Worm (Caenorhabditis elegans): ENCODE measurements around the gene Y69A2AL.2.

Gene Y69A2AL.2

DNA sequence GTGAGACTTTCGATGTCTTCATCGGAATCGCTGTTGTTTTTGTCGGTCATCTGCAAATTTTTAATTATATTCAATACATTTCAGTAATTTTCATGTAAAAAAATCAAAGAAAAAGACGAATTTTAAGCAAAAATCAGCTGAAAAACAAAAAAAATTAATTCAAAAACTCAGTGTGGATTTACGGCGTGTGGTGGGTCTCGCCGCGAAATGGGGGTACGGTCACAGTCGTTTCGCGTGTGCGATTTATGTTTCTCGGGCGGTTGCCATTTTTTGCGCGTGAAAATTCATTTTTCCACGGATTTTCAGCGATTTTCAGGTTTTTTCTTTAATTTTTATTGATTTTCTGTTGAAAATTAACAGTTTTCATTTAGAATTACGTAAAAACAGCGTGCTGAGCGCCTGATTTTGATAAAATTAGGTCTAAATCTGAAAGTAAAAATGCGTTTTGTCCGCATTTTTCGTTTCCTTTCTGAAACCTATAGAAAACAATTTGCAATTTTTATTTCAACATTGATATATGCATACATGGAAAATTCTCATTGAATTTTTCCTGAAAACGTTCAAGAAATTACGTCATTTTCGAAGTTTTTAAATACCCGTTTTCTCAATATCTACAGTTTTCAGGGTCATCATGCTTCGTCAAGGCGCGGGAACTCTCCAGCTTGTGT, 13.2 kb downstream of the Y69A2AL.2 start, which contains the start of the genes ccdc-12 and Y69A2AR.18:
ccdc-12 (minus strand) TSS at position 57 of the 668 bp plus-strand sequence.
Y69A2AR.18 (plus strand) TSS at position 618 of the 668 bp plus-strand sequence.
- no peak for TF ChIP-seq dao-5 (tag; optimal IDR thresholded peaks at IDR 0.05)
- TF ChIP-seq W03F9.2 (tag; optimal IDR thresholded peaks at IDR 0.05) = no peak
- no peak for TF ChIP-seq him-1 (tag; optimal IDR thresholded peaks at IDR 0.05)

DNA sequence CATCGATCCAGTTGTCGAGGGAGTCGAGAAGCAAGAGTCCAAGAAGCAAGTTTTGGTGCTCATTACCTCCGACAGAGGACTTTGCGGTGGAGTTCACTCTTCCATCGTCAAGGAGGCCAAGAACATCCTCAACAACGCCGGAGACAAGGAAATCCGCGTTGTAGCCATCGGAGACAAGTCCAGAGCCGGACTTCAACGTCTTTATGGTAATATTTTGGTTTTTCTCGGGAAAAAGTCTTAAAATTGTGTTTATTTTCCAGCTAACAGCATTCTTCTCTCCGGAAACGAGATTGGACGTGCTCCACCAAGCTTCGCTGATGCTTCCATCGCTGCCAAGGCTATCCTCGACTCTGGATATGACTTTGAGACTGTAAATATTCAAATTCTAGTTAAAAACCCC, 14.0 kb downstream of the Y69A2AL.2 start:
- TF ChIP-seq dao-5 (tag; optimal IDR thresholded peaks at IDR 0.05) (no peak), W03F9.2 (tag; optimal IDR thresholded peaks at IDR 0.05) (no peak), him-1 (tag; optimal IDR thresholded peaks at IDR 0.05) (no peak)

DNA sequence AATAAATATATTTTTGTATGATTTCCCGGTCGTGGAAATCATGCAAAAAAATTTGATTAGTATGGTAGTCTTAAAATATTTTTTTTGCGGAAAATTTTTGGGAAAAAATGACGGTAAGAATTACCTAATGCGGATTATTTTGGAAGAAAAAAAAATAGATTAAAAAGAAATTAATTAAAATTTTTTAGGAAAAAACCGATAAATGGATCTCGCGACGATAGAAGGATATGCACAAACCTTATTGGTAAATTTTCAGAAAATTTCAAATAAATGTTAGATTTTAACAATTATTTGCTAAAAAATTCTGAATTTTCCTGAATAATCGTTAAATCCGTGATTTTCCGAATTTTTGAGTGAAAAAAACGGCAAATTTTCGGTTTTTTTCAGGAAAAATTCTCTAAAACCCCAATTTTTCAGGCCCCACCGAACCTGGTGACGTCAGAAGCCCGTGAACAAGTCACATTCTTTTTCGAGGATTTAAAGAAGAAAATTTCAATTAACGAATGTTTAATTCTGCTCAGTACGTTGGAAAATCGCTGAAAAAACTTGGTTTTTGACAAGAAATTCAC, 15.6 kb downstream of the Y69A2AL.2 start, which contains the start of gene Y69A2AR.16:
Y69A2AR.16 (plus strand) TSS at position 189 of the 569 bp plus-strand sequence.
- TF ChIP-seq him-1 (tag; optimal IDR thresholded peaks at IDR 0.05) = no peak
- no peak for TF ChIP-seq dao-5 (tag; optimal IDR thresholded peaks at IDR 0.05)
- no peak for TF ChIP-seq W03F9.2 (tag; optimal IDR thresholded peaks at IDR 0.05)

DNA sequence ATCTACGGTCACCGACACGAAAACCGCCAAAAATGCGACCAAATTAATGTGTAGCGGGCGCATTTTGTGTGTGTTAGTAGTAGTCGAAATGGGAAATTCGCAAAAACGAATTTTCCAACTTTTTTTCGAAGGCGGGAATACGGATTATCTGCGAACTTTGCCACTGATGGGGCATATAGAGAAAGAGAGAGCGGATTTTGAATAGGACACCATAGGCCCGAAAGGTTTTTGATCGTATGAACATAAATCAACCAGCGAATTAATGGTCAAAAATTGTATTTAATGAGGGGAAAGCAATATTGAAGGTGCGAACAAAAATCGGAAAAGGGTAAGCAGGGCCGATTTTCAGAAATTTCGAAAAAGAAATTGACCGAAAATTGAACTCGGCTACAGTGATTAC, 25.8 kb downstream of the Y69A2AL.2 start, which contains the start of gene Y69A2AR.22:
Y69A2AR.22 (minus strand) TSS at position 101 of the 400 bp plus-strand sequence.
- TF ChIP-seq him-1 (tag; optimal IDR thresholded peaks at IDR 0.05) (no peak), W03F9.2 (tag; optimal IDR thresholded peaks at IDR 0.05) (no peak)

DNA sequence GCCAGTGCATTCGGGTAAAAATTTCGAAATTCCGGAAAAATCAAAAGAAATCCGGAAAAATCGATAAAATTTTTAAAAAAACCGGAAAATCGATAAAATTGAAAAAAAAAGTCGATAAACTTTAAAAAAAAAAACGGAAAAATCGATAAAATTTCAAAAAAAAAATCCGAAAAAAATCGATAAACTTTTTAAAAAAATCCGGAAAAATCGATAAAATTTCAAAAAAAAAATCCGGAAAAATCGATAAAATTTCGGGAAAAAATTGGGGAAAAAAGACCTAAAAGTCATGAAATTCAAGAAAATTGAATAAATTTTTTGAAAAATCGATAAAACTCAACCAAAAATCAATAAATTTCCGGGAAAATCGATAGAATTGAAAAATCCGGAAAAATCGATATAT, 44.8 kb downstream of the Y69A2AL.2 start:
- TF ChIP-seq him-1 (tag; optimal IDR thresholded peaks at IDR 0.05) (no peak), dao-5 (tag; optimal IDR thresholded peaks at IDR 0.05) (no peak), W03F9.2 (tag; optimal IDR thresholded peaks at IDR 0.05) (no peak)

DNA sequence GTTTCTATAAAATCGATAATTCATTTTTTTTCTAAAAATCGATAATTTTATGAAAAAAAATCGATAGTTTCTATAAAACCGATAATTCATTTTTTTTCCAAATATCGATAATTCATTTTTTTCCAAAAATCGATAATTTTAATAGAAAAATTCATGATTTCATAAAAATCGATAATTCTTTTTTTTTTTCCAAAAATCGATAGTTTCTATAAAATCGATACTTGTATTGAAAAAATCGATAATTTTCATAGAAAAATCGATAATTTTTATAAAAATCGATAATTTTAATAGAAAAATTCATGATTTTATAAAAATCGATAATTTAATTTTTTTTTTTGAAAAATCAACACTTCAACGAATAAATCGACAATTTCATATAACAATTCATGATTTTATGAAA, 47.2 kb downstream of the Y69A2AL.2 start:
- no peak for TF ChIP-seq W03F9.2 (tag; optimal IDR thresholded peaks at IDR 0.05)
- no peak for TF ChIP-seq him-1 (tag; optimal IDR thresholded peaks at IDR 0.05)
- TF ChIP-seq dao-5 (tag; optimal IDR thresholded peaks at IDR 0.05) = no peak

DNA sequence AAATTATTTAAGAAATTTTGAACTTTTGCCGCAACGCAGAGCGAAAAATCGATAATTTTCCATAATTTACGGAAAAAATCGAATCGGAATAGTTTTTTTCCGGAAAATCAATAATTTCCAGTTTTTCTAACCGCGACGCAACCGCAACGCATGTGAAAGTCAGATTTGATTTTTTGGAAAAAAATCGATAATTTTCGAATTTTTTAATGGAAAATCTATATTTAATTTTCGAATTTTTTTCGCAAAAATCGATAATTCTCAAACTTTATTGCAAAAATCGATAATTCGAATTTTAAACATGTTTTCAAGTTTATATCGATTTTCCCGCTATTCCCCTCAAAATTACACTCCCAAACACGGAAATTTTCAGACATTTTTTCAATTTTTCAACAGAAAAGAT, 48.2 kb downstream of the Y69A2AL.2 start:
- TF ChIP-seq W03F9.2 (tag; optimal IDR thresholded peaks at IDR 0.05) (no peak), dao-5 (tag; optimal IDR thresholded peaks at IDR 0.05) (no peak), him-1 (tag; optimal IDR thresholded peaks at IDR 0.05) (no peak)

All from whole organism, L4/young adult.